Worm (Caenorhabditis elegans) whole organism, L2 larva: ENCODE data around the gene C49A9.2.

Experiments
- dmd-4 ChIP-seq: sonication (generic microtip); optimal IDR thresholded peaks from 2 replicates; lab custom pipeline; 2017; ENCODE audit warnings: missing biosample characterization, missing genetic modification characterization
- lin-39 ChIP-seq: fragments of 150-350 bp; optimal IDR thresholded peaks from 2 replicates; lab custom pipeline; 2014; ENCODE audit warnings: missing biosample characterization, missing genetic modification reagents, missing genetic modification characterization
- lsy-2 ChIP-seq, 2 experiments: fragments of 150-350 bp in 1 of 2; sonication (generic microtip) in 1 of 2; optimal IDR thresholded peaks; 2 replicates each; lab custom pipeline; 2014 to 2017; ENCODE audit warnings: missing biosample characterization in 2 of 2, missing genetic modification characterization in 2 of 2
- mdl-1 ChIP-seq, 2 experiments: fragments of 150-350 bp in 1 of 2; sonication (generic microtip) in 1 of 2; optimal IDR thresholded peaks; 2 replicates each; lab custom pipeline; 2017; ENCODE audit warnings: missing biosample characterization in 2 of 2, missing genetic modification characterization in 2 of 2
- nhr-12 ChIP-seq: fragments of 150-350 bp; optimal IDR thresholded peaks from 2 replicates; lab custom pipeline; 2014; ENCODE audit warnings: missing biosample characterization, missing genetic modification characterization
- nhr-23 ChIP-seq: fragments of 150-350 bp; optimal IDR thresholded peaks from 2 replicates; lab custom pipeline; 2014; ENCODE audit warnings: missing biosample characterization, missing genetic modification reagents, missing genetic modification characterization
- nhr-237 ChIP-seq: fragments of 150-350 bp; optimal IDR thresholded peaks from 2 replicates; lab custom pipeline; 2014; ENCODE audit warnings: missing biosample characterization, missing genetic modification characterization
- nhr-77 ChIP-seq: fragments of 150-350 bp; optimal IDR thresholded peaks from 2 replicates; lab custom pipeline; 2014; ENCODE audit warnings: missing biosample characterization, missing genetic modification characterization
- unc-39 ChIP-seq: fragments of 150-350 bp; optimal IDR thresholded peaks from 2 replicates; lab custom pipeline; 2014; ENCODE audit warnings: missing biosample characterization, missing genetic modification characterization
- unc-62 ChIP-seq: fragments of 150-350 bp; optimal IDR thresholded peaks from 2 replicates; lab custom pipeline; 2014; ENCODE audit warnings: missing biosample characterization, missing genetic modification reagents, missing genetic modification characterization
- ztf-4 ChIP-seq: fragments of 150-350 bp; optimal IDR thresholded peaks from 2 replicates; lab custom pipeline; 2014; ENCODE audit warnings: missing biosample characterization, missing genetic modification characterization

DNA sequence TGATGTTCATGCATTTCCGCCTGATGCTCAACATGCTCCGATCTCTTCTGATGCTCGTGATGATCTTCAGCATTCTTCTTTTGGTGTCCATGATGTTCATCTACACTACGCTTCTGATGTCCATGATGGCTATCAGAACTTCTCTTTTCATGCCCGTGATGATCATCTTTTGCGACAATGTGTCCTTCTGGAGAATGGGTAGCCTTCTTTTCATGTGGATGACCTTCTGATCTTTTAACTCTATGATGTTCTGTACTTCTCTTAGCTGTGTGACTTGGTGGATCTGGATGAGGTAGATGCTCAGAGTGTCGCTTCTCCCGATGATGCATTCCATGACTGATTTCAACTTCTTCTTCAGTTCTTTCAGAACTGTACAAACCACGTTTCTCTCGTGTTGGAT is 33.7 kb downstream of the C49A9.2 start:
- TF ChIP-seq unc-39 (tag; lab: Kevin White, UChicago) (no peak), dmd-4 (tag; lab: Kevin White, UChicago) (no peak), nhr-23 (tag; lab: Kevin White, UChicago) (no peak), nhr-237 (tag; lab: Kevin White, UChicago) (no peak), lsy-2 (tag; optimal IDR thresholded peaks at IDR 0.05; lab: Kevin White, UChicago) (no peak), nhr-77 (tag; lab: Kevin White, UChicago) (no peak), mdl-1 (tag; optimal IDR thresholded peaks at IDR 0.05; lab: Kevin White, UChicago) (no peak), lin-39 (tag; lab: Kevin White, UChicago) (no peak), ztf-4 (tag; lab: Kevin White, UChicago) (no peak), unc-62 (GFP tag; lab: Kevin White, UChicago) (no peak), nhr-12 (tag; lab: Kevin White, UChicago) (no peak)
